Worm (Caenorhabditis elegans): Measurements from ENCODE around the gene nmat-1.

DNA sequence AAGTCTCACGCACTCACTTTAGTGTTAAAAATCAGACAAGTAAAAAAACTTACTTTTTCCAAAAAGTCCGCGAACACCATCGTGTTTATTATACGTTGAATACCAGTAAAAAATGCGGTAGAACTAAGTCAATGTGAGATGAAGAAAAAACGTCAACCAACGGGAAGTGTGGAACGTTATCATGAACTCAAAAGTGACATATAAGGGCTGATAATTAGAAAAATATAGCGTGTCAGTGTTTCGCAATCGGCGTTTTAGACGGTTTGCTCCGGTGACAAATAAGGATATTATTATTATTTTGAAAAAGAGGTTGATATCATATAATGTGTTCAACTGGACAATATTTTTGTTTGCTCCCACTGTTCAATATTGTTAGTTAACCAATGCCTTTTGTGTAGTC lies 12.9 kb downstream of the nmat-1 start:
- no peak for TF ChIP-seq hmbx-1 (tag; optimal IDR thresholded peaks at IDR 0.05)
- no peak for TF ChIP-seq ama-1 (optimal IDR thresholded peaks at IDR 0.05)
- no peak for TF ChIP-seq ets-7 (tag; optimal IDR thresholded peaks at IDR 0.05)
- TF ChIP-seq ceh-13 (GFP tag; optimal IDR thresholded peaks at IDR 0.05): no peak
- TF ChIP-seq ceh-36 (tag; optimal IDR thresholded peaks at IDR 0.05): no peak
- no peak for TF ChIP-seq F13C5.2 (tag; optimal IDR thresholded peaks at IDR 0.05)
- TF ChIP-seq tbx-37 (GFP tag; conservative IDR thresholded peaks at IDR 0.05): no peak
- no peak for TF ChIP-seq hmg-4 (GFP tag; optimal IDR thresholded peaks at IDR 0.05)
